Worm (Caenorhabditis elegans): ENCODE results near the gene W03G11.2.

- TF ChIP-seq cog-1 (tag; optimal IDR thresholded peaks at IDR 0.05) (no peak), ref-1 (GFP tag; conservative IDR thresholded peaks at IDR 0.05) (no peak), klf-2 (GFP tag; conservative IDR thresholded peaks at IDR 0.05) (no peak)
Observed at ce11 chrX:12108517-12109216, at the start of gene W03G11.2, which contains the start of gene lgc-13.

All from whole organism, midembryonic.